Fruit fly (Drosophila melanogaster) whole organism, wandering third instar larva: ENCODE measurements around the gene Tpr2.

Experiments
- Abd-B ChIP-seq: fragments of >200 bp; optimal IDR thresholded peaks from 2 replicates; lab custom pipeline; 2017; ENCODE audit warnings: missing biosample characterization, missing genetic modification characterization
- CrebA ChIP-seq: fragments of 200-800 bp; sonication (Bioruptor generic); optimal IDR thresholded peaks from 2 replicates; lab custom pipeline; 2016; ENCODE audit warnings: missing biosample characterization, mild to moderate bottlenecking, missing genetic modification characterization, borderline replicate concordance
- Dfd ChIP-seq: fragments of >200 bp; optimal IDR thresholded peaks from 2 replicates; lab custom pipeline; 2017; ENCODE audit warnings: missing biosample characterization, missing genetic modification characterization
- HLH106 ChIP-seq: fragments of 200-800 bp; optimal IDR thresholded peaks from 3 replicates; lab custom pipeline; 2019; ENCODE audit warnings: missing biosample characterization, mild to moderate bottlenecking, missing genetic modification characterization, moderate library complexity
- Hnf4 ChIP-seq: fragments of 200-800 bp; sonication (Bioruptor generic); optimal IDR thresholded peaks from 2 replicates; lab custom pipeline; 2016; ENCODE audit warnings: missing biosample characterization, mild to moderate bottlenecking, missing genetic modification characterization
- Hr83 ChIP-seq: fragments of 200-300 bp; sonication (Bioruptor generic); optimal IDR thresholded peaks from 2 replicates; lab custom pipeline; 2016; ENCODE audit warnings: missing biosample characterization, mild to moderate bottlenecking, missing genetic modification characterization, moderate library complexity; ENCODE audit not compliant: poor library complexity, severe bottlenecking
- Jra ChIP-seq: sonication (Bioruptor generic); optimal IDR thresholded peaks from 2 replicates; lab custom pipeline; 2016; ENCODE audit warnings: missing biosample characterization, missing genetic modification characterization
- Mio ChIP-seq: sonication (Bioruptor generic); optimal IDR thresholded peaks from 2 replicates; lab custom pipeline; 2016; ENCODE audit warnings: missing biosample characterization, missing genetic modification characterization
- Myc ChIP-seq: fragments of >200 bp; optimal IDR thresholded peaks from 2 replicates; lab custom pipeline; 2017
- N ChIP-seq: fragments of >200 bp; optimal IDR thresholded peaks from 2 replicates; lab custom pipeline; 2018; ENCODE audit warnings: missing biosample characterization, missing external identifiers, missing genetic modification characterization
- Vsx2 ChIP-seq: fragments of 200-300, 225-300 bp; sonication (Bioruptor generic); optimal IDR thresholded peaks from 2 replicates; lab custom pipeline; 2018; ENCODE audit warnings: missing biosample characterization, missing genetic modification characterization; ENCODE audit not compliant: partially characterized antibody
- br ChIP-seq: fragments of 200-800 bp; sonication (Bioruptor generic); optimal IDR thresholded peaks from 2 replicates; lab custom pipeline; 2016; ENCODE audit warnings: missing biosample characterization, missing genetic modification characterization
- brk ChIP-seq: fragments of 200-800 bp; sonication (Bioruptor generic); optimal IDR thresholded peaks from 2 replicates; lab custom pipeline; 2016; ENCODE audit warnings: missing biosample characterization, mild to moderate bottlenecking, missing genetic modification characterization
- lola ChIP-seq: fragments of >200 bp; optimal IDR thresholded peaks from 2 replicates; lab custom pipeline; 2017; ENCODE audit warnings: missing biosample characterization, missing genetic modification characterization
- rgr ChIP-seq: fragments of 200-800 bp; sonication (Bioruptor generic); optimal IDR thresholded peaks from 3 replicates; lab custom pipeline; 2016; ENCODE audit warnings: missing biosample characterization, mild to moderate bottlenecking, missing genetic modification characterization
- sage ChIP-seq: fragments of 200-800 bp; sonication (Bioruptor generic); optimal IDR thresholded peaks from 2 replicates; lab custom pipeline; 2016; ENCODE audit warnings: missing biosample characterization, mild to moderate bottlenecking, missing genetic modification characterization
- sv ChIP-seq: fragments of 200-800 bp; sonication (Bioruptor generic); optimal IDR thresholded peaks from 3 replicates; lab custom pipeline; 2016; ENCODE audit warnings: missing biosample characterization, missing genetic modification characterization
- tai ChIP-seq: sonication (Bioruptor generic); optimal IDR thresholded peaks from 2 replicates; lab custom pipeline; 2016; ENCODE audit warnings: missing biosample characterization, missing genetic modification characterization
- usp ChIP-seq: fragments of >200 bp; optimal IDR thresholded peaks from 2 replicates; lab custom pipeline; 2017; ENCODE audit warnings: missing biosample characterization, missing genetic modification characterization
- woc ChIP-seq: sonication (Bioruptor generic); optimal IDR thresholded peaks from 2 replicates; lab custom pipeline; 2016; ENCODE audit warnings: missing biosample characterization, mild to moderate bottlenecking, missing genetic modification characterization

The Tpr2 gene

DNA sequence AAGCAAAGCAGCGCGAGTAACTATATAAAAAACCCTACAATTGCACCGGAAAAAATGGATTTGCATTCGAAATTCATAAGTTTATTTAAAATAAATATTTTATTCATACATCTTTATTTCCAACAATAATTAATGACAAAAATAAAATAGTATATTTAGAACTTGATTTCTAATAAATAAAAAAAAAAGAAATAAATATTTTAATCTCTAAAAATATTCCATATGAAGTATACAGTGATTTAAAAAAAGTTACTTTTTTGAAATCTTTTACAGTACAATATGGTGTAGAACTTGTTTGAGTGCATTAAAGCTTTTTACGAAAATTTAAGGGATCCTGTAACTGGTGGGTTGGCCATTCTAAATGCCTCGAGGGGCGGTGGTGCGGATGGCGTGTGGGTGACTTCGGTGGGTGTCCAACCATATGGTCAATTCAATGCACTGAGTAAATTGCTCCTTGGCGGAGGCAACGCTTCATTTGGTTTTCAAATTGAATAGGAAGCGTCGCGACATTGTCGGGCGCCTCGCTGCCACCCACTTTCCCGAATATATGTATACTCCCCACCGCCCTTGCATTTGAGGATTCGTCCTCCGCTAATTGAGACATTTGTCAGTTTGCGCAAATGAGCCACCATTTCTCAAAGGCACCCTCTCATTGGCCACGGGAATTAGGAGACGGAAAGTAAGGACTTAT lies 57.2 kb downstream of the Tpr2 start:
- TF ChIP-seq Myc (lab: Kevin White, UChicago) (no peak), Dfd (no peak), Hnf4 (no peak), Jra (GFP tag; lab: Kevin White, UChicago) (no peak), rgr (GFP tag; lab: Kevin White, UChicago) (no peak), tai (no peak), sage (GFP tag; lab: Kevin White, UChicago) (no peak), HLH106 (tag; lab: Kevin White, UChicago) (no peak), br (GFP tag; lab: Kevin White, UChicago) (no peak), Abd-B (GFP tag; lab: Kevin White, UChicago) (no peak), CrebA (GFP tag; lab: Kevin White, UChicago) (no peak), N (GFP tag; lab: Kevin White, UChicago) (no peak), Vsx2 (GFP tag; lab: Kevin White, UChicago) (no peak), lola (no peak), usp (GFP tag; lab: Kevin White, UChicago) (no peak), brk (GFP tag; lab: Kevin White, UChicago) (no peak), Hr83 (GFP tag; lab: Kevin White, UChicago) (no peak), sv (GFP tag; lab: Kevin White, UChicago) (no peak), woc (GFP tag; lab: Kevin White, UChicago) (no peak), Mio (GFP tag; lab: Kevin White, UChicago) (no peak)

DNA sequence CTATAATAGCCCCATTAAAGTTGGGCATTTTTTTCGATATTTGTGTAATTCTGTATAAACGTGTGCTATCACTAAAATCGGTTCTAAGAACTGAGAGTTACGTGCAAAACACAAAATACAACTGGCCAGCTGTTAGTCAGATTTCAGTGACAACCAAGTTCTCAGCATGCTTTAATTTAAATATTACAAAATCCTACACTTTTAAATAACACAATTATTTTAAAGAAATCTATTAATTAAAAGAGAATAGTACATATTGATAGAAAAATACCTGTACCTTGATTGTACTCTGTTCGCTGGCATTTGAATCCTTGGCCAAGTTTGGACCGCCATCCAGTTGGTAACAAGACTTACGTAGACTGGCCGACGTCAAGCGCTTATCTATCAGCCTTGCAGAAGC lies 58.5 kb downstream of the Tpr2 start, which contains the start of gene CG5968:
CG5968 (minus strand) TSS at position 101 of the 400 bp plus-strand sequence.
- no peak for TF ChIP-seq CrebA (GFP tag; lab: Kevin White, UChicago)
- TF ChIP-seq woc (GFP tag; lab: Kevin White, UChicago), result no peak
